Fruit fly (Drosophila melanogaster) whole organism, adult: ENCODE measurements around the gene Zyx.

Experiments used
- CG11617 ChIP-seq: fragments of 200-800 bp; sonication (Bioruptor generic); optimal IDR thresholded peaks from 2 replicates; lab custom pipeline; 2017; ENCODE audit warnings: mild to moderate bottlenecking, missing biosample characterization, missing genetic modification reagents, missing genetic modification characterization
- CG12768 ChIP-seq: fragments of 200-800 bp; sonication (Bioruptor generic); optimal IDR thresholded peaks from 2 replicates; lab custom pipeline; 2017; ENCODE audit warnings: missing biosample characterization, missing genetic modification characterization, mild to moderate bottlenecking, moderate library complexity, missing genetic modification reagents
- CG14711 ChIP-seq: fragments of 200-800 bp; sonication (Bioruptor generic); optimal IDR thresholded peaks from 2 replicates; lab custom pipeline; 2018; ENCODE audit warnings: missing biosample characterization, mild to moderate bottlenecking, missing genetic modification characterization, moderate library complexity
- CG1620 ChIP-seq: fragments of 200-800 bp; sonication (Bioruptor generic); optimal IDR thresholded peaks from 2 replicates; lab custom pipeline; 2016; ENCODE audit warnings: missing biosample characterization, missing genetic modification characterization
- CG33017 ChIP-seq: fragments of 200-800 bp; sonication (Bioruptor generic); optimal IDR thresholded peaks from 2 replicates; lab custom pipeline; 2018; ENCODE audit warnings: missing biosample characterization, mild to moderate bottlenecking, missing genetic modification characterization, moderate library complexity
- CG5204 ChIP-seq: fragments of 200-800 bp; sonication (Bioruptor generic); optimal IDR thresholded peaks from 2 replicates; lab custom pipeline; 2016; ENCODE audit warnings: missing biosample characterization, missing genetic modification characterization
- CG7045 ChIP-seq: fragments of 200-800 bp; sonication (Bioruptor generic); optimal IDR thresholded peaks from 2 replicates; lab custom pipeline; 2017; ENCODE audit warnings: missing biosample characterization, mild to moderate bottlenecking, missing genetic modification characterization
- CG7101 ChIP-seq: fragments of 200-800 bp; sonication (Bioruptor generic); optimal IDR thresholded peaks from 2 replicates; lab custom pipeline; 2018; ENCODE audit warnings: missing biosample characterization, mild to moderate bottlenecking, missing genetic modification characterization, moderate library complexity
- Clk ChIP-seq: fragments of 200-800 bp; sonication (Bioruptor generic); optimal IDR thresholded peaks from 2 replicates; lab custom pipeline; 2017; ENCODE audit warnings: missing biosample characterization, missing genetic modification characterization
- Crg-1 ChIP-seq: fragments of 200-800 bp; sonication (Bioruptor generic); optimal IDR thresholded peaks from 2 replicates; lab custom pipeline; 2016; ENCODE audit warnings: missing biosample characterization, missing genetic modification characterization
- Hr96 ChIP-seq: fragments of 200-800 bp; sonication (Bioruptor generic); optimal IDR thresholded peaks from 2 replicates; lab custom pipeline; 2016; ENCODE audit warnings: missing biosample characterization, missing genetic modification characterization
- Mnt ChIP-seq: fragments of 200-800 bp; sonication (Bioruptor generic); optimal IDR thresholded peaks from 2 replicates; lab custom pipeline; 2016; ENCODE audit warnings: missing biosample characterization, mild to moderate bottlenecking, missing genetic modification characterization
- bab1 ChIP-seq: fragments of 200-800 bp; sonication (Bioruptor generic); optimal IDR thresholded peaks from 3 replicates; lab custom pipeline; 2019; ENCODE audit warnings: missing biosample characterization, mild to moderate bottlenecking, missing genetic modification characterization, moderate library complexity
- cic ChIP-seq: fragments of 200-800 bp; sonication (Bioruptor generic); optimal IDR thresholded peaks from 2 replicates; lab custom pipeline; 2017; ENCODE audit warnings: missing biosample characterization, mild to moderate bottlenecking, missing genetic modification characterization, moderate library complexity
- cnc ChIP-seq, 2 experiments: fragments of >200 bp; optimal IDR thresholded peaks; 2 replicates each; lab custom pipeline; 2017
- kay ChIP-seq: fragments of 200-800 bp; sonication (Bioruptor generic); peaks from one replicate; lab custom pipeline; 2016; ENCODE audit warnings: missing biosample characterization, missing genetic modification characterization, borderline replicate concordance
- ovo ChIP-seq: fragments of 200-800 bp; sonication (Bioruptor generic); optimal IDR thresholded peaks from 2 replicates; lab custom pipeline; 2016; ENCODE audit warnings: missing biosample characterization, missing genetic modification characterization
- pad ChIP-seq: fragments of 200-800 bp; sonication (Bioruptor generic); optimal IDR thresholded peaks from 3 replicates; lab custom pipeline; 2017; ENCODE audit warnings: missing biosample characterization, missing genetic modification characterization, mild to moderate bottlenecking, moderate library complexity, missing genetic modification reagents
- tj ChIP-seq: fragments of 200-800 bp; sonication (Bioruptor generic); optimal IDR thresholded peaks from 3 replicates; lab custom pipeline; 2017; ENCODE audit warnings: missing biosample characterization, mild to moderate bottlenecking, missing genetic modification characterization, moderate library complexity
- toe ChIP-seq: fragments of 200-800 bp; sonication (Bioruptor generic); optimal IDR thresholded peaks from 2 replicates; lab custom pipeline; 2016; ENCODE audit warnings: missing biosample characterization, missing genetic modification characterization

Gene Zyx

dm6 chr4:1064652-1065218 is at the start of gene Zyx:
Gene Zyx (minus strand): TSS chr4:1065001.
- peak; percentile 75 for TF ChIP-seq cic (GFP tag; lab: Kevin White, UChicago)
- TF ChIP-seq kay (GFP tag; lab: Kevin White, UChicago), result peak; percentile 1
- TF ChIP-seq CG1620 (GFP tag; lab: Kevin White, UChicago), result no peak

dm6 chr4:1112867-1113769 is 48.3 kb upstream of the Zyx start:
- TF ChIP-seq CG5204 (no peak), tj (GFP tag; lab: Kevin White, UChicago) (peak; percentile 14), CG7045 (GFP tag; lab: Kevin White, UChicago) (no peak), bab1 (peak; percentile 87), pad (GFP tag; lab: Kevin White, UChicago) (peak; percentile 60), kay (GFP tag; lab: Kevin White, UChicago) (peak; percentile 68), CG12768 (GFP tag; lab: Kevin White, UChicago) (peak; percentile 10), Clk (GFP tag; lab: Kevin White, UChicago) (no peak), CG1620 (GFP tag; lab: Kevin White, UChicago) (no peak), Crg-1 (GFP tag; lab: Kevin White, UChicago) (peak; percentile 9), cic (GFP tag; lab: Kevin White, UChicago) (no peak), cnc (optimal IDR thresholded peaks at IDR 0.05; lab: Kevin White, UChicago) (no peak), Hr96 (GFP tag; lab: Kevin White, UChicago) (no peak), CG33017 (tag; lab: Kevin White, UChicago) (peak; percentile 50), CG7101 (tag; lab: Kevin White, UChicago) (peak; percentile 80), CG14711 (tag; lab: Kevin White, UChicago) (peak; percentile 74), ovo (GFP tag; lab: Kevin White, UChicago) (no peak), toe (no peak), CG11617 (peak; percentile 49), Mnt (GFP tag; lab: Kevin White, UChicago) (no peak)

DNA sequence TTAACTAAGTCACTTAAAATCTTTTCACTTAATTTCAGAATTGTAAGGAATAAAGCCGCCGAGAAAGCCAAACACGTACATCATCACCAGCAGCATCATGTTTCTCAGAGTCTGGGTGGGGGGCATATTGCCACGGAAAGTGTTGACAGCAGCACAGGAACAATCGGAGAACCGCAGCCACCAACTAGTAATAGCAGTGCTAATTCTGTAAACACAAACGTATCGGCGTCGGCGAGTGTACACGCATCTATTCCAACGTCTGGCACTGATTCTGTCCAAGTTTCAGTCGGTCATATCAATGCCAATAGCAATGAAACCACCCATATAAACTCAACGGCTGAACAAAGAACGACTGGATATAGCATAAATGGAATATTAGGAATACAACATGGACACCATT is 41.3 kb upstream of the Zyx start:
- TF ChIP-seq kay (GFP tag; lab: Kevin White, UChicago) (peak; percentile 7), CG12768 (GFP tag; lab: Kevin White, UChicago) (no peak), CG14711 (tag; lab: Kevin White, UChicago) (no peak)

- TF ChIP-seq cnc (optimal IDR thresholded peaks at IDR 0.05; lab: Kevin White, UChicago), result no peak
- TF ChIP-seq CG7045 (GFP tag; lab: Kevin White, UChicago), result no peak
- TF ChIP-seq ovo (GFP tag; lab: Kevin White, UChicago), result no peak
- TF ChIP-seq Crg-1 (GFP tag; lab: Kevin White, UChicago), result no peak
- no peak for TF ChIP-seq toe
- TF ChIP-seq tj (GFP tag; lab: Kevin White, UChicago), result no peak
- no peak for TF ChIP-seq cic (GFP tag; lab: Kevin White, UChicago)
- TF ChIP-seq pad (GFP tag; lab: Kevin White, UChicago), result no peak
- no peak for TF ChIP-seq Clk (GFP tag; lab: Kevin White, UChicago)
- TF ChIP-seq CG12768 (GFP tag; lab: Kevin White, UChicago), result no peak
- no peak for TF ChIP-seq CG11617
- no peak for TF ChIP-seq kay (GFP tag; lab: Kevin White, UChicago)
- TF ChIP-seq CG14711 (tag; lab: Kevin White, UChicago), result no peak
- no peak for TF ChIP-seq CG1620 (GFP tag; lab: Kevin White, UChicago)
These were observed 32.9 kb upstream of the Zyx start for dm6 chr4:1097608-1098262.

DNA sequence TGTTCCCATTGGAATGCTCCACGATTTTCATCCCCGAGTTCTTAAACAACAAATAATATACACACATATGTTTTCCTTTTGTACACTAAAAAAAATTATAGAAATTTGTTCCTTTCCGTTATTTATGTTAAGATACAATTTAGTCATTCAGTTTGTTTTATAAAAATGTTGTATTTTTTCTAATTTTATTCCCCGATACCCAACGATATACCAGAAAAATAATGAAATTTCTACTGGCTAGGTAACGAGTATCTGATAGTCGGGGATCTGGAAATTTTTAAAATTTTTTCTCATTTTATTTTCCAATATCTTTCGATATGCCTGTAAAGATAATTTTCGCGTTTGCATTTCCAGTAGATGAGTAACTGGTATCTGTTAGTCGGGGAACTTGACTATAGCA is 28.6 kb upstream of the Zyx start:
- TF ChIP-seq cnc (optimal IDR thresholded peaks at IDR 0.05; lab: Kevin White, UChicago) (no peak), CG11617 (no peak), pad (GFP tag; lab: Kevin White, UChicago) (no peak), toe (no peak), tj (GFP tag; lab: Kevin White, UChicago) (no peak), Hr96 (GFP tag; lab: Kevin White, UChicago) (no peak), bab1 (no peak), Crg-1 (GFP tag; lab: Kevin White, UChicago) (no peak), cic (GFP tag; lab: Kevin White, UChicago) (no peak), CG33017 (tag; lab: Kevin White, UChicago) (no peak)

DNA sequence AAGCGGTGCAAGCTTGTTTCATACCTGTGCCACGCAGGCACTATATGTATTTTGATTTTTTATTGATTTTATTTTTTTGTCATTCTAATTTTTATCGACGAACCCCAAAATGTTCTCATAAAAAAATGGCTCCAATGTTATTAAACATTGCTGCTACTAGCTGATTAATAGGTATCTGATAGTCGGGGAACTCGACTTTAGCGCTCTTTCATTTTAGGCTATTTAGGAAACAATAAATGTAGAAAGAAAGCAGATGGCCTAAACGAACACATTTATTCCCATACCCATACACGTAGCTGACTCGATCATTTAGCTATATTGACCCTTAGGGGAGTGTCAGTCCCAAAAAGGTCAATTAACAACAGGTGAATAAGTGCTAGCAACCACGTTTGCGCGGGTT is 25.5 kb upstream of the Zyx start:
- TF ChIP-seq CG12768 (GFP tag; lab: Kevin White, UChicago) (no peak), Mnt (GFP tag; lab: Kevin White, UChicago) (no peak), Hr96 (GFP tag; lab: Kevin White, UChicago) (no peak), CG1620 (GFP tag; lab: Kevin White, UChicago) (no peak), toe (no peak), kay (GFP tag; lab: Kevin White, UChicago) (no peak), bab1 (no peak), CG5204 (no peak), Crg-1 (GFP tag; lab: Kevin White, UChicago) (no peak), cnc (optimal IDR thresholded peaks at IDR 0.05; lab: Kevin White, UChicago) (no peak)
